Fruit fly (Drosophila melanogaster) whole organism, embryonic: Measurements from ENCODE around the gene miple1.

ENCODE experiments used
- B-H1 ChIP-seq: fragments of 200-800 bp; sonication (Bioruptor generic); IDR thresholded peaks from 3 replicates; pipeline ENCODE4 v1.3.6; 2022; ENCODE audit warnings: missing biosample characterization, missing genetic modification characterization
- Blimp-1 ChIP-seq: fragments of 200-800 bp; sonication (Bioruptor generic); optimal IDR thresholded peaks from 3 replicates; lab custom pipeline; 2018; ENCODE audit warnings: missing biosample characterization, missing genetic modification characterization, mild to moderate bottlenecking, moderate library complexity, missing genetic modification reagents
- CG10209 ChIP-seq: fragments of 200-800 bp; sonication (Bioruptor generic); optimal IDR thresholded peaks from 3 replicates; lab custom pipeline; 2017; ENCODE audit warnings: missing biosample characterization, mild to moderate bottlenecking, missing genetic modification characterization, missing genetic modification reagents
- CG10565 ChIP-seq: fragments of 200-800 bp; sonication (Bioruptor generic); optimal IDR thresholded peaks from 3 replicates; lab custom pipeline; 2016; ENCODE audit warnings: missing biosample characterization, mild to moderate bottlenecking, missing genetic modification characterization
- CG11093 ChIP-seq: fragments of 200-800 bp; sonication (Bioruptor generic); IDR thresholded peaks from 3 replicates; pipeline ENCODE4 v1.3.6; 2022; ENCODE audit warnings: missing biosample characterization, missing genetic modification characterization
- CG11723 ChIP-seq: fragments of 200-800 bp; sonication (Bioruptor generic); optimal IDR thresholded peaks from 2 replicates; lab custom pipeline; 2017; ENCODE audit warnings: missing biosample characterization, mild to moderate bottlenecking, missing genetic modification characterization
- CG12744 ChIP-seq: fragments of 200-800 bp; sonication (Bioruptor generic); optimal IDR thresholded peaks from 2 replicates; lab custom pipeline; 2016; ENCODE audit warnings: missing biosample characterization, missing genetic modification characterization
- CG13287 ChIP-seq: fragments of 200-800 bp; sonication (Bioruptor generic); IDR thresholded peaks from 2 replicates; pipeline ENCODE4 v1.3.6; 2022; ENCODE audit warnings: missing biosample characterization, missing genetic modification characterization; ENCODE audit not compliant: partially characterized antibody
- CG13894 ChIP-seq: fragments of 200-800 bp; sonication (Bioruptor generic); optimal IDR thresholded peaks from 3 replicates; lab custom pipeline; 2018; ENCODE audit warnings: missing biosample characterization, mild to moderate bottlenecking, missing genetic modification characterization, moderate library complexity
- CG16779 ChIP-seq: fragments of 200-800 bp; sonication (Bioruptor generic); IDR thresholded peaks from 2 replicates; pipeline ENCODE4 v1.3.6; 2022; ENCODE audit warnings: missing biosample characterization, missing genetic modification characterization
- CG16863 ChIP-seq: fragments of 200-800 bp; sonication (Bioruptor generic); optimal IDR thresholded peaks from 3 replicates; lab custom pipeline; 2016; ENCODE audit warnings: missing biosample characterization, missing genetic modification characterization
- CG17385 ChIP-seq: fragments of 200-800 bp; sonication (Bioruptor generic); optimal IDR thresholded peaks from 3 replicates; lab custom pipeline; 2018; ENCODE audit warnings: missing biosample characterization, mild to moderate bottlenecking, missing genetic modification characterization
- CG31224 ChIP-seq: fragments of 200-800 bp; sonication (Bioruptor generic); IDR thresholded peaks from 2 replicates; pipeline ENCODE4 v1.3.6; 2022; ENCODE audit warnings: missing biosample characterization, missing genetic modification characterization
- CG34422 ChIP-seq: fragments of 200-800 bp; sonication (Bioruptor generic); IDR thresholded peaks from 3 replicates; pipeline ENCODE4 v1.3.6; 2022; ENCODE audit warnings: missing biosample characterization, missing genetic modification characterization
- CG4820 ChIP-seq: fragments of 200-800 bp; sonication (Bioruptor generic); optimal IDR thresholded peaks from 3 replicates; lab custom pipeline; 2016; ENCODE audit warnings: missing biosample characterization, missing genetic modification characterization
- CG4854 ChIP-seq: fragments of 200-800 bp; sonication (Bioruptor generic); optimal IDR thresholded peaks from 2 replicates; lab custom pipeline; 2016; ENCODE audit warnings: missing biosample characterization, missing genetic modification characterization, inconsistent platforms
- CG6175 ChIP-seq: fragments of 200-800 bp; sonication (Bioruptor generic); IDR thresholded peaks from 3 replicates; pipeline ENCODE4 v1.3.6; 2022; ENCODE audit warnings: missing biosample characterization, missing genetic modification characterization
- CG6791 ChIP-seq: fragments of 200-800 bp; sonication (Bioruptor generic); IDR thresholded peaks from 3 replicates; pipeline ENCODE4 v1.3.6; 2022; ENCODE audit warnings: missing biosample characterization, missing genetic modification characterization; ENCODE audit not compliant: partially characterized antibody
- CG8944 ChIP-seq: fragments of 200-800 bp; sonication (Bioruptor generic); optimal IDR thresholded peaks from 3 replicates; lab custom pipeline; 2016; ENCODE audit warnings: missing biosample characterization, missing genetic modification characterization
- CG9215 ChIP-seq: fragments of 200-800 bp; sonication (Bioruptor generic); IDR thresholded peaks from 2 replicates; pipeline ENCODE4 v1.3.6; 2022; ENCODE audit warnings: missing biosample characterization, missing genetic modification characterization
- CG9876 ChIP-seq: fragments of 200-800 bp; sonication (Bioruptor generic); optimal IDR thresholded peaks from 2 replicates; lab custom pipeline; 2016; ENCODE audit warnings: missing biosample characterization, missing genetic modification characterization
- Dek ChIP-seq: fragments of 200-800 bp; sonication (Bioruptor generic); optimal IDR thresholded peaks from 3 replicates; lab custom pipeline; 2019; ENCODE audit warnings: missing biosample characterization, mild to moderate bottlenecking, missing genetic modification characterization, moderate library complexity
- Dfd ChIP-seq, 2 experiments: fragments of >200 bp; optimal IDR thresholded peaks; 2 replicates each; lab custom pipeline; 2017; ENCODE audit warnings: missing biosample characterization in 2 of 2, missing genetic modification characterization in 2 of 2
- Doc2 ChIP-seq: fragments of 200-800 bp; sonication (Bioruptor generic); IDR thresholded peaks from 2 replicates; pipeline ENCODE4 v1.3.6; 2022; ENCODE audit warnings: missing biosample characterization, missing genetic modification characterization
- Dp ChIP-seq: fragments of 200-800 bp; sonication (Bioruptor generic); optimal IDR thresholded peaks from 2 replicates; lab custom pipeline; 2018; ENCODE audit warnings: missing biosample characterization, mild to moderate bottlenecking, missing genetic modification characterization, moderate library complexity
- ERR ChIP-seq: fragments of 200-800 bp; sonication (Bioruptor generic); optimal IDR thresholded peaks from 2 replicates; lab custom pipeline; 2016; ENCODE audit warnings: missing biosample characterization, missing genetic modification characterization
- Ets65A ChIP-seq: fragments of 200-800 bp; sonication (Bioruptor generic); peaks from one replicate; lab custom pipeline; 2016; ENCODE audit warnings: missing biosample characterization, missing genetic modification characterization
- HmgD ChIP-seq: fragments of 200-800 bp; sonication (Bioruptor generic); optimal IDR thresholded peaks from 3 replicates; lab custom pipeline; 2016; ENCODE audit warnings: missing biosample characterization, missing genetic modification characterization
- MESR4 ChIP-seq: fragments of 200-800 bp; sonication (Bioruptor generic); optimal IDR thresholded peaks from 2 replicates; lab custom pipeline; 2018; ENCODE audit warnings: missing biosample characterization, mild to moderate bottlenecking, missing genetic modification characterization, moderate library complexity
- MTF-1 ChIP-seq: fragments of 200-800 bp; sonication (Bioruptor generic); optimal IDR thresholded peaks from 2 replicates; lab custom pipeline; 2018; ENCODE audit warnings: missing biosample characterization, mild to moderate bottlenecking, missing genetic modification characterization, borderline replicate concordance
- Nf-YA ChIP-seq: fragments of 200-800 bp; sonication (Bioruptor generic); IDR thresholded peaks from 2 replicates; pipeline ENCODE4 v1.3.6; 2022; ENCODE audit warnings: missing biosample characterization, missing genetic modification characterization
- Vsx1 ChIP-seq: fragments of 200-800 bp; sonication (Bioruptor generic); optimal IDR thresholded peaks from 2 replicates; lab custom pipeline; 2017; ENCODE audit warnings: missing biosample characterization, mild to moderate bottlenecking, missing genetic modification characterization, missing genetic modification reagents
- ab ChIP-seq: fragments of 200-800 bp; sonication (Bioruptor generic); optimal IDR thresholded peaks from 2 replicates; lab custom pipeline; 2016; ENCODE audit warnings: missing biosample characterization, missing genetic modification characterization
- amos ChIP-seq: fragments of 200-800 bp; sonication (Bioruptor generic); IDR thresholded peaks from 2 replicates; pipeline ENCODE4 v1.3.6; 2022; ENCODE audit warnings: missing biosample characterization, missing genetic modification characterization; ENCODE audit not compliant: partially characterized antibody
- bcd ChIP-seq: fragments of 200-800 bp; sonication (Bioruptor generic); optimal IDR thresholded peaks from 2 replicates; lab custom pipeline; 2017; ENCODE audit warnings: missing biosample characterization, mild to moderate bottlenecking, missing genetic modification characterization
- bowl ChIP-seq: fragments of 200-800 bp; sonication (Bioruptor generic); IDR thresholded peaks from 2 replicates; pipeline ENCODE4 v1.3.6; 2022; ENCODE audit warnings: missing biosample characterization, missing genetic modification characterization
- dati ChIP-seq: fragments of 200-800 bp; sonication (Bioruptor generic); IDR thresholded peaks from 2 replicates; pipeline ENCODE4 v1.3.6; 2022; ENCODE audit warnings: missing biosample characterization, missing genetic modification characterization
- fd96Cb ChIP-seq: fragments of 200-800 bp; sonication (Bioruptor generic); optimal IDR thresholded peaks from 2 replicates; lab custom pipeline; 2018; ENCODE audit warnings: missing biosample characterization, mild to moderate bottlenecking, missing genetic modification characterization, moderate library complexity
- gsb-n ChIP-seq: fragments of 200-800 bp; sonication (Bioruptor generic); optimal IDR thresholded peaks from 3 replicates; lab custom pipeline; 2018; ENCODE audit warnings: missing biosample characterization, mild to moderate bottlenecking, missing genetic modification characterization
- insv ChIP-seq, 2 experiments: fragments of 200-800 bp; sonication (Bioruptor generic); optimal IDR thresholded peaks; 3 replicates each; lab custom pipeline; 2016 to 2018; ENCODE audit warnings: missing biosample characterization in 2 of 2, missing genetic modification characterization in 2 of 2
- lmd ChIP-seq: fragments of 200-800 bp; sonication (Bioruptor generic); IDR thresholded peaks from 2 replicates; pipeline ENCODE4 v1.3.6; 2022; ENCODE audit warnings: missing biosample characterization, missing genetic modification characterization
- mam ChIP-seq: fragments of 200-800 bp; sonication (Bioruptor generic); optimal IDR thresholded peaks from 3 replicates; lab custom pipeline; 2016; ENCODE audit warnings: missing biosample characterization, missing genetic modification characterization
- phol ChIP-seq: fragments of 200-800 bp; sonication (Bioruptor generic); optimal IDR thresholded peaks from 3 replicates; lab custom pipeline; 2018; ENCODE audit warnings: missing biosample characterization, mild to moderate bottlenecking, missing genetic modification characterization, moderate library complexity
- pita ChIP-seq: fragments of 200-800 bp; sonication (Bioruptor generic); optimal IDR thresholded peaks from 2 replicates; lab custom pipeline; 2017; ENCODE audit warnings: missing biosample characterization, mild to moderate bottlenecking, missing genetic modification characterization
- pnt ChIP-seq: fragments of 200-800 bp; sonication (Bioruptor generic); optimal IDR thresholded peaks from 3 replicates; lab custom pipeline; 2016; ENCODE audit warnings: missing biosample characterization, missing genetic modification characterization
- sr ChIP-seq: fragments of 200-800 bp; sonication (Bioruptor generic); IDR thresholded peaks from 3 replicates; pipeline ENCODE4 v1.3.6; 2022; ENCODE audit warnings: missing biosample characterization, missing genetic modification characterization
- tin ChIP-seq: fragments of 200-800 bp; sonication (Bioruptor generic); optimal IDR thresholded peaks from 3 replicates; lab custom pipeline; 2016; ENCODE audit warnings: missing biosample characterization, missing genetic modification characterization
- trem ChIP-seq: fragments of 200-800 bp; optimal IDR thresholded peaks from 3 replicates; lab custom pipeline; 2019; ENCODE audit warnings: missing biosample characterization, mild to moderate bottlenecking, missing genetic modification characterization, moderate library complexity
- tx ChIP-seq: fragments of 200-800 bp; sonication (Bioruptor generic); optimal IDR thresholded peaks from 2 replicates; lab custom pipeline; 2016; ENCODE audit warnings: missing biosample characterization, missing genetic modification characterization

miple1 gene

DNA sequence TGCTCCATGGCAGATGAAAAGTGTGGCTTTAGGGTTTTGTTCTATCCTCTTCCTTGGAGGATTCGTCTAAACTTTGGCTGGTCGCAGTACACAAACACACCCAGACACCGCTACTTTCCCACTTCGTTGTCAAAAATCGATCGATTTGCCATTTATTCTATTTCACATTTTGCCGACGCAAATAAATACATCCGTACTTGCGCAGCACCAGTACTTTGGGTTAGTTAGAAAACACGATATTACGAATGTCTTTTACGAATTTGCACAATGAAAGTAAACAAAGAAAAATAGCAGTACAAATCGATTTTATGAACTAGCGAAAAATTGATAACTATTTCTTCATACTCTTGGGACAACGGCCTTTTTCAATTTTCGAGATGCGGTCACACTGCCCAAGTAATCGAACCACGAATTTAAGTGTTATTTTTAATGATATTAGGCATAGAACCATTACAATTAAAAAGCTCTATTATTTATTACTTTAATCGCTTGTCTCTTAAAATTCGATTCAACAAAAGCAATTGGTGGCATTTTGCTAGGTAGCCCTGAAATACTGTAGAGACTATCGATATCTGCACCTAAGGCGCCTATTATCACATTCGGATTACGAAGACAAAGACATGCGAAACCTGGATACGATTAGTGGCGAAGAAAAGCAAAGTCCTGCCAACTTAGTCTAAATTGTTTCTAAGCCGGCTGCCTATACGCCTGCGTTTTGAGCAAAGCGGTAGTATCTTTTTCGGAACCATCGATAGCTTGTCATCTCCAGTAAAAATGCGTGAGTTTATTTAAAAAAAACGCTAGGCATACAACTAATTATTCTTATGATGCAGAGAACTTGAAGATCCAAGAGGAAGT lies 9.3 kb upstream of the miple1 start, which contains the start of the genes DIP2 and wac (continued):
- TF ChIP-seq CG4854 (GFP tag; lab: Kevin White, UChicago) (peak; percentile 59), gsb-n (no peak), trem (tag; lab: Kevin White, UChicago) (peak; percentile 100), phol (tag; lab: Kevin White, UChicago) (peak; percentile 68), CG4820 (GFP tag; lab: Kevin White, UChicago) (peak; percentile 66), Ets65A (GFP tag; lab: Kevin White, UChicago) (peak; percentile 97), ERR (peak; percentile 72), HmgD (peak; percentile 78), CG6175 (GFP tag; lab: Robert Waterston, UW) (peak; percentile 50; the same call in 2 of the 3 replicates), CG13287 (GFP tag; lab: Robert Waterston, UW) (peak; percentile 96), CG11723 (GFP tag; lab: Kevin White, UChicago) (peak; percentile 28), mam (GFP tag; lab: Kevin White, UChicago) (peak; percentile 93), CG31224 (GFP tag; lab: Robert Waterston, UW) (peak; percentile 55), CG9215 (no peak), CG11093 (GFP tag; lab: Robert Waterston, UW) (peak; percentile 57; the same call in 1 of the 3 replicates), bcd (GFP tag; lab: Kevin White, UChicago) (peak; percentile 82), CG10565 (GFP tag; lab: Kevin White, UChicago) (no peak), CG9876 (peak; percentile 75), tin (GFP tag; lab: Kevin White, UChicago) (peak; percentile 86), pnt (GFP tag; lab: Kevin White, UChicago) (peak; percentile 75), Nf-YA (GFP tag; lab: Robert Waterston, UW) (no peak), ab (GFP tag; lab: Kevin White, UChicago) (peak; percentile 86), Blimp-1 (GFP tag; lab: Kevin White, UChicago) (no peak), CG8944 (GFP tag; lab: Kevin White, UChicago) (peak; percentile 84), B-H1 (GFP tag; lab: Robert Waterston, UW) (0 out of 3 replicates have a peak, but pooled peaks have one; percentile 17), CG17385 (GFP tag; lab: Kevin White, UChicago) (peak; percentile 53), CG10209 (GFP tag; lab: Kevin White, UChicago) (peak; percentile 53), amos (GFP tag; lab: Robert Waterston, UW) (peak; percentile 90), lmd (GFP tag; lab: Robert Waterston, UW) (peak; percentile 61; the same call in 1 of the 2 replicates), dati (GFP tag; lab: Robert Waterston, UW) (no peak), Doc2 (no peak), Vsx1 (GFP tag; lab: Kevin White, UChicago) (no peak), Dfd (GFP tag; optimal IDR thresholded peaks at IDR 0.05; lab: Kevin White, UChicago) (no peak), CG13894 (tag; lab: Kevin White, UChicago) (peak; percentile 45), CG12744 (GFP tag; lab: Kevin White, UChicago) (peak; percentile 67), sr (GFP tag; lab: Robert Waterston, UW) (0 out of 3 replicates have a peak, but pooled peaks have one; percentile 5), tx (GFP tag; lab: Kevin White, UChicago) (peak; percentile 84), pita (GFP tag; lab: Kevin White, UChicago) (peak; percentile 46), bowl (no peak), fd96Cb (tag; lab: Kevin White, UChicago) (peak; percentile 42), CG34422 (GFP tag; lab: Robert Waterston, UW) (peak; percentile 82), CG16863 (peak; percentile 78), MESR4 (GFP tag; lab: Kevin White, UChicago) (peak; percentile 51), Dp (GFP tag; lab: Kevin White, UChicago) (peak; percentile 77), insv (GFP tag; optimal IDR thresholded peaks at IDR 0.05; lab: Kevin White, UChicago) (peak in 1 of 2 experiments; percentile 49), CG6791 (GFP tag; lab: Robert Waterston, UW) (peak; percentile 88), Dek (no peak), CG16779 (GFP tag; lab: Robert Waterston, UW) (peak; percentile 71), MTF-1 (peak; percentile 39)
